Fruit fly (Drosophila melanogaster): ENCODE results near the gene Uch.

- no peak for TF ChIP-seq CG6272 (GFP tag; IDR thresholded peaks at IDR 0.05)
- no peak for TF ChIP-seq p53 (GFP tag; optimal IDR thresholded peaks at IDR 0.05)
- TF ChIP-seq CG10366 (GFP tag; IDR thresholded peaks at IDR 0.05): no peak
- TF ChIP-seq scrt (GFP tag; optimal IDR thresholded peaks at IDR 0.05): no peak
- TF ChIP-seq sima (GFP tag; optimal IDR thresholded peaks at IDR 0.05): no peak
- no peak for TF ChIP-seq CG1603 (tag; optimal IDR thresholded peaks at IDR 0.05)
Measured at dm6 chr2L:2239284-2239683, 25.3 kb upstream of the Uch start, which contains the start of gene Tengl2.
